Fruit fly (Drosophila melanogaster) whole organism, embryonic: Measurements from ENCODE around the gene CG13653.

ENCODE experiments used
- CG10147 ChIP-seq: fragments of 200-800 bp; sonication (Bioruptor generic); optimal IDR thresholded peaks from 2 replicates; lab custom pipeline; 2019; ENCODE audit warnings: missing biosample characterization, mild to moderate bottlenecking, missing genetic modification characterization, moderate library complexity
- CG11093 ChIP-seq: fragments of 200-800 bp; sonication (Bioruptor generic); IDR thresholded peaks from 3 replicates; pipeline ENCODE4 v1.3.6; 2022; ENCODE audit warnings: missing biosample characterization, missing genetic modification characterization
- CG11456 ChIP-seq: fragments of 200-800 bp; sonication (Bioruptor generic); IDR thresholded peaks from 3 replicates; pipeline ENCODE4 v1.3.6; 2022; ENCODE audit warnings: missing biosample characterization, missing genetic modification characterization
- CG12391 ChIP-seq: fragments of 200-800 bp; sonication (Bioruptor generic); optimal IDR thresholded peaks from 3 replicates; lab custom pipeline; 2018; ENCODE audit warnings: missing biosample characterization, mild to moderate bottlenecking, missing genetic modification characterization, moderate library complexity
- CG13424 ChIP-seq: fragments of 200-800 bp; sonication (Bioruptor generic); optimal IDR thresholded peaks from 2 replicates; lab custom pipeline; 2019; ENCODE audit warnings: missing biosample characterization, mild to moderate bottlenecking, missing genetic modification characterization, moderate library complexity
- CG14441 ChIP-seq: fragments of 200-800 bp; sonication (Bioruptor generic); IDR thresholded peaks from 2 replicates; pipeline ENCODE4 v1.3.6; 2022; ENCODE audit warnings: missing biosample characterization, missing genetic modification characterization
- CG15601 ChIP-seq: fragments of 200-800 bp; sonication (Bioruptor generic); optimal IDR thresholded peaks from 3 replicates; lab custom pipeline; 2019; ENCODE audit warnings: missing biosample characterization, mild to moderate bottlenecking, missing genetic modification characterization, moderate library complexity
- CG16863 ChIP-seq: fragments of 200-800 bp; sonication (Bioruptor generic); optimal IDR thresholded peaks from 3 replicates; lab custom pipeline; 2016; ENCODE audit warnings: missing biosample characterization, missing genetic modification characterization
- CG1832 ChIP-seq: fragments of 200-800 bp; sonication (Bioruptor generic); optimal IDR thresholded peaks from 2 replicates; lab custom pipeline; 2017; ENCODE audit warnings: missing biosample characterization, mild to moderate bottlenecking, missing genetic modification characterization, inconsistent platforms
- CG2678 ChIP-seq: fragments of 200-800 bp; sonication (Bioruptor generic); optimal IDR thresholded peaks from 3 replicates; lab custom pipeline; 2019; ENCODE audit warnings: missing biosample characterization, mild to moderate bottlenecking, missing genetic modification characterization, moderate library complexity
- CG32532 ChIP-seq: fragments of 200-800 bp; sonication (Bioruptor generic); IDR thresholded peaks from 2 replicates; pipeline ENCODE4 v1.3.6; 2022; ENCODE audit warnings: missing biosample characterization, missing genetic modification characterization
- CG32772 ChIP-seq: fragments of 200-800 bp; sonication (Bioruptor generic); IDR thresholded peaks from 2 replicates; pipeline ENCODE4 v1.3.6; 2022; ENCODE audit warnings: missing biosample characterization, missing genetic modification characterization
- CG4360 ChIP-seq: fragments of 200-800 bp; sonication (Bioruptor generic); IDR thresholded peaks from 2 replicates; pipeline ENCODE4 v1.3.6; 2022; ENCODE audit warnings: missing biosample characterization, missing genetic modification characterization
- CG5953 ChIP-seq: fragments of 200-800 bp; sonication (Bioruptor generic); IDR thresholded peaks from 2 replicates; pipeline ENCODE4 v1.3.6; 2022; ENCODE audit warnings: missing biosample characterization, missing genetic modification characterization
- CG8765 ChIP-seq: fragments of 200-800 bp; sonication (Bioruptor generic); IDR thresholded peaks from 2 replicates; pipeline ENCODE4 v1.3.6; 2022; ENCODE audit warnings: missing biosample characterization, missing genetic modification characterization
- CG9215 ChIP-seq: fragments of 200-800 bp; sonication (Bioruptor generic); IDR thresholded peaks from 2 replicates; pipeline ENCODE4 v1.3.6; 2022; ENCODE audit warnings: missing biosample characterization, missing genetic modification characterization
- CG9727 ChIP-seq: fragments of 200-800 bp; sonication (Bioruptor generic); optimal IDR thresholded peaks from 3 replicates; lab custom pipeline; 2017; ENCODE audit warnings: missing biosample characterization, mild to moderate bottlenecking, missing genetic modification characterization
- CG9797 ChIP-seq: fragments of 200-800 bp; sonication (Bioruptor generic); optimal IDR thresholded peaks from 3 replicates; lab custom pipeline; 2018; ENCODE audit warnings: missing biosample characterization, mild to moderate bottlenecking, missing genetic modification characterization
- CG9876 ChIP-seq: fragments of 200-800 bp; sonication (Bioruptor generic); optimal IDR thresholded peaks from 2 replicates; lab custom pipeline; 2016; ENCODE audit warnings: missing biosample characterization, missing genetic modification characterization
- Chrac-16 ChIP-seq: fragments of 200-800 bp; sonication (Bioruptor generic); optimal IDR thresholded peaks from 3 replicates; lab custom pipeline; 2016; ENCODE audit warnings: missing biosample characterization, missing genetic modification characterization
- D19A ChIP-seq: fragments of 200-800 bp; optimal IDR thresholded peaks from 3 replicates; lab custom pipeline; 2019; ENCODE audit warnings: missing biosample characterization, mild to moderate bottlenecking, missing genetic modification characterization, moderate library complexity
- ERR ChIP-seq: fragments of 200-800 bp; sonication (Bioruptor generic); optimal IDR thresholded peaks from 2 replicates; lab custom pipeline; 2016; ENCODE audit warnings: missing biosample characterization, missing genetic modification characterization
- Eip74EF ChIP-seq, 2 experiments: fragments of 200-800 bp in 1 of 2; fragments of >200 bp in 1 of 2; sonication (Bioruptor generic) in 1 of 2; optimal IDR thresholded peaks; 2 replicates each; lab custom pipeline; 2017 to 2019; ENCODE audit warnings: missing biosample characterization in 2 of 2, missing genetic modification characterization in 2 of 2, mild to moderate bottlenecking in 1 of 2, moderate library complexity in 1 of 2
- Ets97D ChIP-seq: fragments of 200-800 bp; sonication (Bioruptor generic); optimal IDR thresholded peaks from 3 replicates; lab custom pipeline; 2016; ENCODE audit warnings: missing biosample characterization, missing genetic modification characterization
- Gsc ChIP-seq: fragments of 200-800 bp; sonication (Bioruptor generic); IDR thresholded peaks from 2 replicates; pipeline ENCODE4 v1.3.6; 2022; ENCODE audit warnings: missing biosample characterization, missing genetic modification characterization
- Gug ChIP-seq: fragments of 200-800 bp; sonication (Bioruptor generic); IDR thresholded peaks from 4 replicates; pipeline ENCODE4 v1.3.6; 2022; ENCODE audit warnings: missing biosample characterization, missing genetic modification characterization
- HLH3B ChIP-seq: fragments of 200-800 bp; sonication (Bioruptor generic); IDR thresholded peaks from 2 replicates; pipeline ENCODE4 v1.3.6; 2022; ENCODE audit warnings: missing biosample characterization, missing genetic modification characterization
- HLH54F ChIP-seq: fragments of 200-800 bp; sonication (Bioruptor generic); optimal IDR thresholded peaks from 3 replicates; lab custom pipeline; 2016; ENCODE audit warnings: missing biosample characterization, missing genetic modification characterization
- Hey ChIP-seq: fragments of 200-800 bp; sonication (Bioruptor generic); optimal IDR thresholded peaks from 3 replicates; lab custom pipeline; 2018; ENCODE audit warnings: missing biosample characterization, mild to moderate bottlenecking, missing genetic modification characterization
- Hmx ChIP-seq: fragments of 200-800 bp; sonication (Bioruptor generic); optimal IDR thresholded peaks from 2 replicates; lab custom pipeline; 2016; ENCODE audit warnings: missing biosample characterization, missing genetic modification characterization
- Hr51 ChIP-seq, 2 experiments: fragments of 200-800 bp; sonication (Bioruptor generic); optimal IDR thresholded peaks; 2 replicates in 1 of 2; 3 replicates in 1 of 2; lab custom pipeline; 2016 to 2018; ENCODE audit warnings: missing biosample characterization in 2 of 2, missing genetic modification characterization in 2 of 2, mild to moderate bottlenecking in 1 of 2, moderate library complexity in 1 of 2
- Lhr ChIP-seq: fragments of 200-800 bp; sonication (Bioruptor generic); optimal IDR thresholded peaks from 3 replicates; lab custom pipeline; 2017; ENCODE audit warnings: mild to moderate bottlenecking, missing biosample characterization, missing genetic modification reagents, missing genetic modification characterization
- Nf-YA ChIP-seq: fragments of 200-800 bp; sonication (Bioruptor generic); IDR thresholded peaks from 2 replicates; pipeline ENCODE4 v1.3.6; 2022; ENCODE audit warnings: missing biosample characterization, missing genetic modification characterization
- Six4 ChIP-seq: fragments of 200-800 bp; sonication (Bioruptor generic); optimal IDR thresholded peaks from 2 replicates; lab custom pipeline; 2016; ENCODE audit warnings: missing biosample characterization, missing genetic modification characterization
- amos ChIP-seq: fragments of 200-800 bp; sonication (Bioruptor generic); IDR thresholded peaks from 2 replicates; pipeline ENCODE4 v1.3.6; 2022; ENCODE audit warnings: missing biosample characterization, missing genetic modification characterization; ENCODE audit not compliant: partially characterized antibody
- az2 ChIP-seq: fragments of 200-800 bp; sonication (Bioruptor generic); optimal IDR thresholded peaks from 3 replicates; lab custom pipeline; 2016; ENCODE audit warnings: missing biosample characterization, missing genetic modification characterization
- chm ChIP-seq: fragments of 200-800 bp; sonication (Bioruptor generic); IDR thresholded peaks from 2 replicates; pipeline ENCODE4 v1.3.6; 2022; ENCODE audit warnings: missing biosample characterization, missing genetic modification characterization
- crol ChIP-seq: fragments of 200-800 bp; sonication (Bioruptor generic); IDR thresholded peaks from 2 replicates; pipeline ENCODE4 v1.3.6; 2022; ENCODE audit warnings: missing biosample characterization, missing genetic modification characterization
- crp ChIP-seq, 2 experiments: fragments of 200-800 bp; sonication (Bioruptor generic); optimal IDR thresholded peaks; 2 replicates in 1 of 2; 3 replicates in 1 of 2; lab custom pipeline; 2017; ENCODE audit warnings: missing biosample characterization in 2 of 2, missing genetic modification characterization in 2 of 2, mild to moderate bottlenecking in 1 of 2, moderate library complexity in 1 of 2
- exex ChIP-seq: fragments of 200-800 bp; sonication (Bioruptor generic); optimal IDR thresholded peaks from 4 replicates; lab custom pipeline; 2018; ENCODE audit warnings: missing biosample characterization, mild to moderate bottlenecking, missing genetic modification characterization, moderate library complexity
- fd64A ChIP-seq: fragments of 200-800 bp; sonication (Bioruptor generic); optimal IDR thresholded peaks from 3 replicates; lab custom pipeline; 2018; ENCODE audit warnings: missing biosample characterization, mild to moderate bottlenecking, missing genetic modification characterization
- gfzf ChIP-seq: fragments of 200-800 bp; sonication (Bioruptor generic); optimal IDR thresholded peaks from 2 replicates; lab custom pipeline; 2016; ENCODE audit warnings: missing biosample characterization, mild to moderate bottlenecking, missing genetic modification characterization, moderate library complexity
- lbe ChIP-seq: fragments of 200-800 bp; sonication (Bioruptor generic); optimal IDR thresholded peaks from 2 replicates; lab custom pipeline; 2016; ENCODE audit warnings: missing biosample characterization, mild to moderate bottlenecking, missing genetic modification characterization
- mam ChIP-seq: fragments of 200-800 bp; sonication (Bioruptor generic); optimal IDR thresholded peaks from 3 replicates; lab custom pipeline; 2016; ENCODE audit warnings: missing biosample characterization, missing genetic modification characterization
- nerfin-2 ChIP-seq: fragments of 200-800 bp; sonication (Bioruptor generic); IDR thresholded peaks from 2 replicates; pipeline ENCODE4 v1.3.6; 2022; ENCODE audit warnings: missing biosample characterization, missing genetic modification characterization; ENCODE audit not compliant: partially characterized antibody
- slou ChIP-seq: fragments of 200-800 bp; sonication (Bioruptor generic); optimal IDR thresholded peaks from 3 replicates; lab custom pipeline; 2016; ENCODE audit warnings: missing biosample characterization, missing genetic modification characterization
- sna ChIP-seq: fragments of 200-800 bp; sonication (Bioruptor generic); IDR thresholded peaks from 2 replicates; pipeline ENCODE4 v1.3.6; 2022; ENCODE audit warnings: missing biosample characterization, missing genetic modification characterization; ENCODE audit not compliant: partially characterized antibody
- ssp ChIP-seq: fragments of 200-800 bp; sonication (Bioruptor generic); IDR thresholded peaks from 2 replicates; pipeline ENCODE4 v1.3.6; 2022; ENCODE audit warnings: missing biosample characterization, missing genetic modification characterization
- vfl ChIP-seq: fragments of 200-800 bp; sonication (Bioruptor generic); optimal IDR thresholded peaks from 2 replicates; lab custom pipeline; 2016; ENCODE audit warnings: missing biosample characterization, missing genetic modification characterization

The CG13653 gene

dm6 chr3R:25207405-25208003, 12.2 kb downstream of the CG13653 start (continued):
- TF ChIP-seq Eip74EF (GFP tag; optimal IDR thresholded peaks at IDR 0.05; lab: Kevin White, UChicago) = peak in 1 of 2 experiments; percentile 73
- TF ChIP-seq vfl (GFP tag; lab: Kevin White, UChicago) = peak; percentile 10
- TF ChIP-seq CG1832 (GFP tag; lab: Kevin White, UChicago) = no peak
- peak; percentile 68 for TF ChIP-seq Chrac-16 (GFP tag; lab: Kevin White, UChicago)
- TF ChIP-seq ERR (GFP tag; lab: Kevin White, UChicago) = no peak
- TF ChIP-seq CG9876 = no peak
- no peak for TF ChIP-seq Gsc (GFP tag; lab: Robert Waterston, UW)
- peak; percentile 34 to 89 for TF ChIP-seq Hr51 (GFP tag; optimal IDR thresholded peaks at IDR 0.05; lab: Kevin White, UChicago)
- peak; percentile 70 for TF ChIP-seq CG9727 (GFP tag; lab: Kevin White, UChicago)
- TF ChIP-seq CG15601 (tag; lab: Kevin White, UChicago) = peak; percentile 73
- no peak for TF ChIP-seq amos (GFP tag; lab: Robert Waterston, UW)
- TF ChIP-seq CG9797 (GFP tag; lab: Kevin White, UChicago) = no peak
- TF ChIP-seq CG13424 (tag; lab: Kevin White, UChicago) = peak; percentile 85
- no peak for TF ChIP-seq sna (GFP tag; lab: Robert Waterston, UW)
- TF ChIP-seq crp (GFP tag; optimal IDR thresholded peaks at IDR 0.05; lab: Kevin White, UChicago) = peak in 1 of 2 experiments; percentile 19
- no peak; the same call in 1 of the 2 replicates for TF ChIP-seq chm (GFP tag; lab: Robert Waterston, UW)
- TF ChIP-seq HLH3B (GFP tag; lab: Robert Waterston, UW) = peak; percentile 66
- no peak for TF ChIP-seq fd64A
- peak; percentile 75 for TF ChIP-seq az2 (GFP tag; lab: Kevin White, UChicago)
- peak; percentile 59; the same call in 1 of the 3 replicates for TF ChIP-seq CG11456
- no peak for TF ChIP-seq Ets97D (GFP tag; lab: Kevin White, UChicago)
- TF ChIP-seq Gug (GFP tag; lab: Robert Waterston, UW) = peak; percentile 35; the same call in 1 of the 4 replicates
- TF ChIP-seq nerfin-2 (GFP tag; lab: Robert Waterston, UW) = no peak
- peak; percentile 23; the same call in 1 of the 2 replicates for TF ChIP-seq ssp
- TF ChIP-seq CG9215 = no peak
- TF ChIP-seq CG8765 (GFP tag; lab: Robert Waterston, UW) = no peak
- no peak for TF ChIP-seq gfzf
- 0 out of 2 replicates have a peak, but pooled peaks have one; percentile 6 for TF ChIP-seq crol (GFP tag; lab: Robert Waterston, UW)
- TF ChIP-seq CG32772 (GFP tag; lab: Robert Waterston, UW) = 0 out of 2 replicates have a peak, but pooled peaks have one; percentile 47
- TF ChIP-seq CG12391 = peak; percentile 84
- peak; percentile 68 for TF ChIP-seq CG14441
- peak; percentile 61 for TF ChIP-seq Six4 (GFP tag; lab: Kevin White, UChicago)
- no peak for TF ChIP-seq Hmx (GFP tag; lab: Kevin White, UChicago)
- peak; percentile 29 for TF ChIP-seq CG16863 (GFP tag; lab: Kevin White, UChicago)
- 0 out of 3 replicates have a peak, but pooled peaks have one; percentile 28 for TF ChIP-seq CG11093 (GFP tag; lab: Robert Waterston, UW)
- TF ChIP-seq HLH54F = peak; percentile 39
- TF ChIP-seq CG4360 (GFP tag; lab: Robert Waterston, UW) = no peak
- TF ChIP-seq CG5953 (GFP tag; lab: Robert Waterston, UW) = no peak
- TF ChIP-seq Nf-YA = peak; percentile 39; the same call in 1 of the 2 replicates
- TF ChIP-seq slou (GFP tag; lab: Kevin White, UChicago) = no peak
- no peak for TF ChIP-seq Lhr
- peak; percentile 8 for TF ChIP-seq exex (tag; lab: Kevin White, UChicago)
- no peak for TF ChIP-seq Hey (tag; lab: Kevin White, UChicago)
- peak; percentile 68 for TF ChIP-seq CG32532 (GFP tag; lab: Robert Waterston, UW)
- TF ChIP-seq mam (GFP tag; lab: Kevin White, UChicago) = peak; percentile 36
- peak; percentile 74 for TF ChIP-seq CG10147 (GFP tag; lab: Kevin White, UChicago)
- peak; percentile 7 for TF ChIP-seq lbe (GFP tag; lab: Kevin White, UChicago)
- TF ChIP-seq CG2678 (tag; lab: Kevin White, UChicago) = peak; percentile 84
- peak; percentile 77 for TF ChIP-seq D19A (tag; lab: Kevin White, UChicago)
